Fruit fly (Drosophila melanogaster) whole organism, embryonic: ENCODE results near the gene CG5262.

ENCODE experiments used
- BtbVII ChIP-seq: fragments of 200-800 bp; sonication (Bioruptor generic); optimal IDR thresholded peaks from 3 replicates; lab custom pipeline; 2017; ENCODE audit warnings: missing biosample characterization, mild to moderate bottlenecking, missing genetic modification characterization
- CG11247 ChIP-seq: fragments of 200-800 bp; sonication (Bioruptor generic); IDR thresholded peaks from 2 replicates; pipeline ENCODE4 v1.3.6; 2022; ENCODE audit warnings: missing biosample characterization, missing genetic modification characterization
- CG13775 ChIP-seq: fragments of 200-800 bp; sonication (Bioruptor generic); optimal IDR thresholded peaks from 3 replicates; lab custom pipeline; 2017; ENCODE audit warnings: missing biosample characterization, mild to moderate bottlenecking, missing genetic modification characterization
- CG15601 ChIP-seq: fragments of 200-800 bp; sonication (Bioruptor generic); optimal IDR thresholded peaks from 3 replicates; lab custom pipeline; 2019; ENCODE audit warnings: missing biosample characterization, mild to moderate bottlenecking, missing genetic modification characterization, moderate library complexity
- CG17612 ChIP-seq: fragments of 200-800 bp; sonication (Bioruptor generic); IDR thresholded peaks from 2 replicates; pipeline ENCODE4 v1.3.6; 2022; ENCODE audit warnings: missing biosample characterization, missing genetic modification characterization
- CG3163 ChIP-seq: fragments of 200-800 bp; sonication (Bioruptor generic); optimal IDR thresholded peaks from 3 replicates; lab custom pipeline; 2016; ENCODE audit warnings: missing biosample characterization, missing genetic modification characterization
- CG7963 ChIP-seq: fragments of 200-800 bp; sonication (Bioruptor generic); IDR thresholded peaks from 3 replicates; pipeline ENCODE4 v1.3.6; 2022; ENCODE audit warnings: missing biosample characterization, missing genetic modification characterization; ENCODE audit not compliant: partially characterized antibody
- CG7987 ChIP-seq: fragments of 200-800 bp; sonication (Bioruptor generic); optimal IDR thresholded peaks from 2 replicates; lab custom pipeline; 2018; ENCODE audit warnings: missing biosample characterization, mild to moderate bottlenecking, missing genetic modification characterization, moderate library complexity
- CG8388 ChIP-seq: fragments of 200-800 bp; sonication (Bioruptor generic); optimal IDR thresholded peaks from 2 replicates; lab custom pipeline; 2019; ENCODE audit warnings: missing biosample characterization, mild to moderate bottlenecking, missing genetic modification characterization, moderate library complexity
- CG8924 ChIP-seq: fragments of 200-800 bp; optimal IDR thresholded peaks from 3 replicates; lab custom pipeline; 2019; ENCODE audit warnings: missing biosample characterization, mild to moderate bottlenecking, missing genetic modification characterization, moderate library complexity
- Fer2 ChIP-seq: fragments of 200-800 bp; sonication (Bioruptor generic); optimal IDR thresholded peaks from 2 replicates; lab custom pipeline; 2018; ENCODE audit warnings: missing biosample characterization, mild to moderate bottlenecking, missing genetic modification characterization, moderate library complexity
- Gug ChIP-seq: fragments of 200-800 bp; sonication (Bioruptor generic); IDR thresholded peaks from 4 replicates; pipeline ENCODE4 v1.3.6; 2022; ENCODE audit warnings: missing biosample characterization, missing genetic modification characterization
- H2.0 ChIP-seq: fragments of 200-800 bp; sonication (Bioruptor generic); IDR thresholded peaks from 2 replicates; pipeline ENCODE4 v1.3.6; 2022; ENCODE audit warnings: missing biosample characterization, missing genetic modification characterization
- Hand ChIP-seq: fragments of 200-800 bp; sonication (Bioruptor generic); optimal IDR thresholded peaks from 2 replicates; lab custom pipeline; 2017; ENCODE audit warnings: mild to moderate bottlenecking, missing biosample characterization, missing genetic modification reagents, missing genetic modification characterization
- Hr3 ChIP-seq: fragments of 200-800 bp; sonication (Bioruptor generic); optimal IDR thresholded peaks from 3 replicates; lab custom pipeline; 2016; ENCODE audit warnings: missing biosample characterization, missing genetic modification characterization
- NFAT ChIP-seq: fragments of 200-800 bp; sonication (Bioruptor generic); IDR thresholded peaks from 2 replicates; pipeline ENCODE4 v1.3.6; 2022; ENCODE audit warnings: missing biosample characterization, missing genetic modification characterization
- Neu2 ChIP-seq: fragments of 200-800 bp; sonication (Bioruptor generic); optimal IDR thresholded peaks from 3 replicates; lab custom pipeline; 2016; ENCODE audit warnings: missing biosample characterization, missing genetic modification characterization, borderline replicate concordance
- Nf-YC ChIP-seq: fragments of 200-800 bp; optimal IDR thresholded peaks from 3 replicates; lab custom pipeline; 2019; ENCODE audit warnings: missing biosample characterization, mild to moderate bottlenecking, missing genetic modification characterization, moderate library complexity
- NfI ChIP-seq: fragments of 200-800 bp; sonication (Bioruptor generic); optimal IDR thresholded peaks from 3 replicates; lab custom pipeline; 2018; ENCODE audit warnings: missing biosample characterization, mild to moderate bottlenecking, missing genetic modification characterization, moderate library complexity
- Optix ChIP-seq: fragments of 200-800 bp; sonication (Bioruptor generic); IDR thresholded peaks from 3 replicates; pipeline ENCODE4 v1.3.6; 2022; ENCODE audit warnings: missing biosample characterization, missing genetic modification characterization
- Rfx ChIP-seq: fragments of 200-800 bp; sonication (Bioruptor generic); IDR thresholded peaks from 2 replicates; pipeline ENCODE4 v1.3.6; 2022; ENCODE audit warnings: missing biosample characterization, missing genetic modification characterization
- ash1 ChIP-seq: fragments of 200-800 bp; sonication (Bioruptor generic); optimal IDR thresholded peaks from 2 replicates; lab custom pipeline; 2018; ENCODE audit warnings: missing biosample characterization, mild to moderate bottlenecking, missing genetic modification characterization
- ato ChIP-seq: fragments of 200-800 bp; sonication (Bioruptor generic); IDR thresholded peaks from 2 replicates; pipeline ENCODE4 v1.3.6; 2022; ENCODE audit warnings: missing biosample characterization, missing genetic modification characterization; ENCODE audit not compliant: partially characterized antibody
- cg ChIP-seq: fragments of 200-800 bp; sonication (Bioruptor generic); optimal IDR thresholded peaks from 3 replicates; lab custom pipeline; 2019; ENCODE audit warnings: missing biosample characterization, mild to moderate bottlenecking, missing genetic modification characterization, moderate library complexity
- ci ChIP-seq: fragments of 200-800 bp; sonication (Bioruptor generic); IDR thresholded peaks from 3 replicates; pipeline ENCODE4 v1.3.6; 2022; ENCODE audit warnings: missing biosample characterization, missing genetic modification characterization
- corto ChIP-seq: fragments of 200-800 bp; sonication (Bioruptor generic); optimal IDR thresholded peaks from 2 replicates; lab custom pipeline; 2016; ENCODE audit warnings: missing biosample characterization, mild to moderate bottlenecking, missing genetic modification characterization, moderate library complexity
- dati ChIP-seq: fragments of 200-800 bp; sonication (Bioruptor generic); IDR thresholded peaks from 2 replicates; pipeline ENCODE4 v1.3.6; 2022; ENCODE audit warnings: missing biosample characterization, missing genetic modification characterization
- dm ChIP-seq: fragments of 200-800 bp; sonication (Bioruptor generic); optimal IDR thresholded peaks from 3 replicates; lab custom pipeline; 2016; ENCODE audit warnings: missing biosample characterization, missing genetic modification characterization
- ems ChIP-seq: fragments of 200-800 bp; sonication (Bioruptor generic); optimal IDR thresholded peaks from 3 replicates; lab custom pipeline; 2016; ENCODE audit warnings: missing biosample characterization, missing genetic modification characterization
- fru ChIP-seq: fragments of >200 bp; optimal IDR thresholded peaks from 2 replicates; lab custom pipeline; 2017
- ftz-f1 ChIP-seq: fragments of 200-800 bp; sonication (Bioruptor generic); optimal IDR thresholded peaks from 2 replicates; lab custom pipeline; 2016; ENCODE audit warnings: missing biosample characterization, missing genetic modification characterization
- gcm2 ChIP-seq: fragments of 200-800 bp; sonication (Bioruptor generic); optimal IDR thresholded peaks from 2 replicates; lab custom pipeline; 2016; ENCODE audit warnings: missing biosample characterization, missing genetic modification characterization
- grn ChIP-seq: fragments of 200-800 bp; sonication (Bioruptor generic); optimal IDR thresholded peaks from 3 replicates; lab custom pipeline; 2017; ENCODE audit warnings: missing biosample characterization, missing genetic modification characterization
- insv ChIP-seq, 2 experiments: fragments of 200-800 bp; sonication (Bioruptor generic); optimal IDR thresholded peaks; 3 replicates each; lab custom pipeline; 2016 to 2018; ENCODE audit warnings: missing biosample characterization in 2 of 2, missing genetic modification characterization in 2 of 2
- kay ChIP-seq: fragments of 200-800 bp; sonication (Bioruptor generic); optimal IDR thresholded peaks from 2 replicates; lab custom pipeline; 2016; ENCODE audit warnings: missing biosample characterization, missing genetic modification characterization
- lab ChIP-seq: fragments of 200-800 bp; sonication (Bioruptor generic); optimal IDR thresholded peaks from 3 replicates; lab custom pipeline; 2017; ENCODE audit warnings: missing biosample characterization, missing genetic modification characterization, mild to moderate bottlenecking, moderate library complexity, missing genetic modification reagents
- lmd ChIP-seq: fragments of 200-800 bp; sonication (Bioruptor generic); IDR thresholded peaks from 2 replicates; pipeline ENCODE4 v1.3.6; 2022; ENCODE audit warnings: missing biosample characterization, missing genetic modification characterization
- maf-S ChIP-seq: fragments of 200-800 bp; sonication (Bioruptor generic); optimal IDR thresholded peaks from 2 replicates; lab custom pipeline; 2016; ENCODE audit warnings: missing biosample characterization, missing genetic modification characterization
- odd ChIP-seq: fragments of 200-800 bp; sonication (Bioruptor generic); optimal IDR thresholded peaks from 2 replicates; lab custom pipeline; 2017; ENCODE audit warnings: missing biosample characterization, mild to moderate bottlenecking, missing genetic modification characterization
- pho ChIP-seq: fragments of 200-800 bp; sonication (Bioruptor generic); optimal IDR thresholded peaks from 2 replicates; lab custom pipeline; 2016; ENCODE audit warnings: missing biosample characterization, missing genetic modification characterization
- rib ChIP-seq: fragments of 200-800 bp; sonication (Bioruptor generic); IDR thresholded peaks from 2 replicates; pipeline ENCODE4 v1.3.6; 2022; ENCODE audit warnings: missing biosample characterization, missing genetic modification characterization
- row ChIP-seq: fragments of 200-800 bp; sonication (Bioruptor generic); IDR thresholded peaks from 3 replicates; pipeline ENCODE4 v1.3.6; 2022; ENCODE audit warnings: missing biosample characterization, missing genetic modification characterization
- sd ChIP-seq: fragments of 200-800 bp; sonication (Bioruptor generic); optimal IDR thresholded peaks from 3 replicates; lab custom pipeline; 2018; ENCODE audit warnings: missing biosample characterization, mild to moderate bottlenecking, missing genetic modification characterization, moderate library complexity
- sens ChIP-seq: fragments of 200-800 bp; sonication (Bioruptor generic); peaks from one replicate; lab custom pipeline; 2016; ENCODE audit warnings: missing biosample characterization, missing genetic modification characterization
- sqz ChIP-seq: fragments of 200-800 bp; sonication (Bioruptor generic); optimal IDR thresholded peaks from 3 replicates; lab custom pipeline; 2018; ENCODE audit warnings: missing biosample characterization, mild to moderate bottlenecking, missing genetic modification characterization
- sr ChIP-seq: fragments of 200-800 bp; sonication (Bioruptor generic); IDR thresholded peaks from 3 replicates; pipeline ENCODE4 v1.3.6; 2022; ENCODE audit warnings: missing biosample characterization, missing genetic modification characterization
- tup ChIP-seq: fragments of 200-800 bp; sonication (Bioruptor generic); optimal IDR thresholded peaks from 2 replicates; lab custom pipeline; 2016; ENCODE audit warnings: missing biosample characterization, mild to moderate bottlenecking, missing genetic modification characterization, moderate library complexity
- vfl ChIP-seq: fragments of 200-800 bp; sonication (Bioruptor generic); optimal IDR thresholded peaks from 2 replicates; lab custom pipeline; 2016; ENCODE audit warnings: missing biosample characterization, missing genetic modification characterization
- wor ChIP-seq: fragments of 200-800 bp; sonication (Bioruptor generic); IDR thresholded peaks from 2 replicates; pipeline ENCODE4 v1.3.6; 2022; ENCODE audit warnings: missing biosample characterization, missing genetic modification characterization
- z ChIP-seq: fragments of 200-800 bp; sonication (Bioruptor generic); IDR thresholded peaks from 3 replicates; pipeline ENCODE4 v1.3.6; 2022; ENCODE audit warnings: missing biosample characterization, missing genetic modification characterization
- zfh1 ChIP-seq: fragments of 200-800 bp; sonication (Bioruptor generic); IDR thresholded peaks from 3 replicates; pipeline ENCODE4 v1.3.6; 2022; ENCODE audit warnings: missing biosample characterization, missing genetic modification characterization

The CG5262 gene

DNA sequence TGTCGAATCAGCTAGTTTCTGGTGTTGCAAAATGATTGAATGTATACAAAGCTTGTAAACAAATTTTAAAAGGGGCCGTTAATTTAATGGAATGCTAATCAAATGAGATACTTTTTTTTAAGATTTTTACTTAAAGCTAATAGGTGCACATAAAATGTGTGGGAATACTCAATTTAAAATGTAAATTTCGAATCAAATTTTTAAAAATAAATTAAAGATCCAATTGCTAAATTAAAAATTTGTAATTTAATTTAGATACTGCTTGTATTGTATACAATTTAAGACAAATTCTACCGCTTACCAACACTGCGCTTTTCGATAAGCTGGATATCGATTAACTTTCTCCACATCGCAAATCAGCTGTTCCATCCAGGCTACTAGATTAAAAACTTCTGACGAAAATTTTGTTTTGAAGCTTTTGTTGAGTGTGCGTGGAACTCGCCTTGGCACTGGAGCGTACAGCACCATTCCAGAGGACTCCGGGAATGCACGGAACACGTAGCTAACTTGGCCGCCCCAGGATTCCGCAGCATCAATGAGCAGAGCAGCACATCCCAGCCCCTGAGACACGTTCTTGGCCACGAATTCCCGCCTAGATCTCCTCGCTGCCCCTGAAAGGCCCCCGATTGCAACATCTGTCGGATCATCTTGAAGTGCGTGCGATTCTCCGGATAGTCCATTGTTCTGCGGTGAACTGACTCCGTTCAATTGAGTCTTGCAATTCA lies 46.0 kb downstream of the CG5262 start, which contains the start of the genes CG5498 and fbl (continued):
- no peak for TF ChIP-seq Hand
- TF ChIP-seq Gug (GFP tag; lab: Robert Waterston, UW): no peak
- no peak for TF ChIP-seq tup (GFP tag; lab: Kevin White, UChicago)
- TF ChIP-seq CG8388: peak; percentile 47
- no peak for TF ChIP-seq ci (GFP tag; lab: Robert Waterston, UW)
- TF ChIP-seq H2.0 (GFP tag; lab: Robert Waterston, UW): no peak
- TF ChIP-seq vfl (GFP tag; lab: Kevin White, UChicago): peak; percentile 40
- 0 out of 2 replicates have a peak, but pooled peaks have one; percentile 22 for TF ChIP-seq CG11247 (GFP tag; lab: Robert Waterston, UW)
- TF ChIP-seq Nf-YC (tag; lab: Kevin White, UChicago): peak; percentile 68
- no peak for TF ChIP-seq CG7963
- peak; percentile 38 for TF ChIP-seq pho (GFP tag; lab: Kevin White, UChicago)
- TF ChIP-seq CG13775 (GFP tag; lab: Kevin White, UChicago): peak; percentile 75
- peak; percentile 61 for TF ChIP-seq Fer2 (tag; lab: Kevin White, UChicago)
- no peak for TF ChIP-seq Neu2 (GFP tag; lab: Kevin White, UChicago)
- TF ChIP-seq ash1 (GFP tag; lab: Kevin White, UChicago): no peak
- TF ChIP-seq CG3163 (GFP tag; lab: Kevin White, UChicago): no peak
- TF ChIP-seq cg: no peak
- no peak for TF ChIP-seq sqz (GFP tag; lab: Kevin White, UChicago)
- TF ChIP-seq maf-S (GFP tag; lab: Kevin White, UChicago): no peak
- peak; percentile 31 for TF ChIP-seq grn (GFP tag; lab: Kevin White, UChicago)
- peak; percentile 84 for TF ChIP-seq sd (tag; lab: Kevin White, UChicago)
- TF ChIP-seq CG17612 (GFP tag; lab: Robert Waterston, UW): no peak
- TF ChIP-seq odd (GFP tag; lab: Kevin White, UChicago): peak; percentile 56
- TF ChIP-seq corto (GFP tag; lab: Kevin White, UChicago): peak; percentile 38
- TF ChIP-seq dati (GFP tag; lab: Robert Waterston, UW): no peak
- TF ChIP-seq row: peak; percentile 56
- TF ChIP-seq dm (GFP tag; lab: Kevin White, UChicago): no peak
- peak in 1 of 2 experiments; percentile 45 for TF ChIP-seq insv (GFP tag; optimal IDR thresholded peaks at IDR 0.05; lab: Kevin White, UChicago)
- TF ChIP-seq lmd: no peak; the same call in 1 of the 2 replicates
- peak; percentile 82 for TF ChIP-seq sens (GFP tag; lab: Kevin White, UChicago)
- no peak for TF ChIP-seq CG7987 (GFP tag; lab: Kevin White, UChicago)
- no peak for TF ChIP-seq ftz-f1 (GFP tag; lab: Kevin White, UChicago)
- no peak for TF ChIP-seq z
- no peak for TF ChIP-seq fru
- no peak for TF ChIP-seq ato (GFP tag; lab: Robert Waterston, UW)
- TF ChIP-seq ems (GFP tag; lab: Kevin White, UChicago): no peak
- peak; percentile 56 for TF ChIP-seq CG15601
- TF ChIP-seq Hr3 (GFP tag; lab: Kevin White, UChicago): peak; percentile 64
- TF ChIP-seq NFAT: peak; percentile 38; the same call in 1 of the 2 replicates
- TF ChIP-seq kay (GFP tag; lab: Kevin White, UChicago): peak; percentile 35
- no peak for TF ChIP-seq rib
- TF ChIP-seq Rfx (GFP tag; lab: Robert Waterston, UW): peak; percentile 64
- peak; percentile 80 for TF ChIP-seq lab (GFP tag; lab: Kevin White, UChicago)
- TF ChIP-seq zfh1 (GFP tag; lab: Robert Waterston, UW): peak; percentile 53; the same call in 2 of the 3 replicates
- TF ChIP-seq NfI (GFP tag; lab: Kevin White, UChicago): peak; percentile 63
- TF ChIP-seq BtbVII (GFP tag; lab: Kevin White, UChicago): peak; percentile 52
- TF ChIP-seq sr (GFP tag; lab: Robert Waterston, UW): no peak
- no peak for TF ChIP-seq wor
- TF ChIP-seq Optix (GFP tag; lab: Robert Waterston, UW): no peak
- peak; percentile 74 for TF ChIP-seq CG8924 (tag; lab: Kevin White, UChicago)
- no peak for TF ChIP-seq gcm2 (GFP tag; lab: Kevin White, UChicago)
